Worm (Caenorhabditis elegans): ENCODE data around the gene nas-29.

DNA sequence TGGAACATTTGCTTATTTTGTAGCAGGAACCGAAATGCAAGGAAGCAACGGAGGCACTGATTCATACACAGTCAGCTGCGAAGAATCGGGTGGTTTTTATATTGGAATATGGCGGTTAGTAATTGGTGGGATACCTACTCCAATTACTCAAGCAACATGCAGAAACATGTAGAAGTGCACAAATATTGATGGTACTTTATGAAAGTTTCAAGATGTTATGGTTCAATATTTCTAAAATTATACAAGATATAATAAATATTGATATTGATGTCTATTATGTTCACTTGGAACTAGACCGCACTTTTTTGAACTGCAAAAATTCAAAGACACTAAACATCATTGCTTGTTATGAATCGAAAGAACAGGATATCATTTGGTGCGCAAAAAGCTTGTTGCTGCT lies 47.9 kb downstream of the nas-29 start, which contains the start of gene C04G6.13:
- TF ChIP-seq M03D4.4 (tag; optimal IDR thresholded peaks at IDR 0.05) (no peak), lsy-2 (tag; optimal IDR thresholded peaks at IDR 0.05) (no peak), unc-39 (tag; optimal IDR thresholded peaks at IDR 0.05) (no peak), ztf-11 (tag; optimal IDR thresholded peaks at IDR 0.05) (no peak)

Measured in whole organism, mixed stage, embryonic.